Worm (Caenorhabditis elegans) whole organism, L1 larva: Measurements from ENCODE around the gene cth-1.

Source experiments
- C34B4.2 ChIP-seq: sonication (generic microtip); optimal IDR thresholded peaks from 2 replicates; lab custom pipeline; 2017; ENCODE audit warnings: mild to moderate bottlenecking, missing genetic modification characterization, missing compliant biosample characterization
- aly-2 ChIP-seq: fragments of 150-350 bp; optimal IDR thresholded peaks from 2 replicates; lab custom pipeline; 2014; ENCODE audit warnings: missing biosample characterization, missing genetic modification characterization
- ama-1 ChIP-seq: fragments of 150-350 bp; optimal IDR thresholded peaks from 2 replicates; lab custom pipeline; 2014
- ceh-82 ChIP-seq, 3 experiments: fragments of 150-350 bp in 1 of 3; sonication (generic microtip) in 2 of 3; optimal IDR thresholded peaks; 2 replicates each; lab custom pipeline; 2014 to 2017; ENCODE audit warnings: missing biosample characterization in 3 of 3, missing genetic modification characterization in 3 of 3
- ces-1 ChIP-seq: fragments of 150-350 bp; optimal IDR thresholded peaks from 2 replicates; lab custom pipeline; 2014; ENCODE audit warnings: missing biosample characterization, missing genetic modification reagents, missing genetic modification characterization
- dsc-1 ChIP-seq: sonication (generic microtip); optimal IDR thresholded peaks from 2 replicates; lab custom pipeline; 2016; ENCODE audit warnings: mild to moderate bottlenecking, missing genetic modification characterization, missing compliant biosample characterization
- efl-1 ChIP-seq, 4 experiments: fragments of 150-350 bp; optimal IDR thresholded peaks in 3 of 4; peaks in 1 of 4; 1 replicate in 1 of 4; 2 replicates in 3 of 4; lab custom pipeline; 2014; ENCODE audit warnings: missing biosample characterization in 2 of 4, missing genetic modification characterization in 2 of 4, missing genetic modification reagents in 2 of 4
- egl-27 ChIP-seq, 2 experiments: fragments of 150-350 bp in 1 of 2; sonication (generic microtip); optimal IDR thresholded peaks; 3 replicates each; lab custom pipeline; 2017 to 2018; ENCODE audit warnings: missing biosample characterization in 2 of 2, missing genetic modification characterization in 2 of 2, missing genetic modification reagents in 2 of 2
- ets-5 ChIP-seq: fragments of 200-800 bp; sonication (Bioruptor generic); IDR thresholded peaks from 2 replicates; pipeline ENCODE4 v1.3.6; 2022; ENCODE audit warnings: missing genetic modification characterization, missing compliant biosample characterization
- fkh-4 ChIP-seq: sonication (generic microtip); optimal IDR thresholded peaks from 2 replicates; lab custom pipeline; 2016; ENCODE audit warnings: missing compliant biosample characterization, missing genetic modification characterization, borderline replicate concordance
- grh-1 ChIP-seq: fragments of 200-800 bp; sonication (Bioruptor generic); IDR thresholded peaks from 2 replicates; pipeline ENCODE4 v1.3.6; 2022; ENCODE audit warnings: missing genetic modification reagents, missing genetic modification characterization, missing compliant biosample characterization
- hlh-4 ChIP-seq: sonication (generic microtip); optimal IDR thresholded peaks from 2 replicates; lab custom pipeline; 2016; ENCODE audit warnings: mild to moderate bottlenecking, missing genetic modification characterization, missing compliant biosample characterization
- isw-1 ChIP-seq: fragments of 200-800 bp; sonication (Bioruptor generic); IDR thresholded peaks from 2 replicates; pipeline ENCODE4 v1.3.6; 2022; ENCODE audit warnings: missing genetic modification characterization, missing compliant biosample characterization
- jun-1 ChIP-seq: fragments of 150-350 bp; optimal IDR thresholded peaks from 2 replicates; lab custom pipeline; 2014; ENCODE audit warnings: missing biosample characterization, missing genetic modification reagents, missing genetic modification characterization
- lin-13 ChIP-seq: fragments of 150-350 bp; optimal IDR thresholded peaks from 2 replicates; lab custom pipeline; 2014; ENCODE audit warnings: missing biosample characterization, missing genetic modification reagents, missing genetic modification characterization
- lin-35 ChIP-seq, 2 experiments: fragments of 150-350 bp; optimal IDR thresholded peaks; 2 replicates each; lab custom pipeline; 2014; ENCODE audit warnings: missing biosample characterization in 2 of 2, missing genetic modification characterization in 2 of 2, missing genetic modification reagents in 2 of 2
- mdl-1 ChIP-seq, 2 experiments: fragments of 150-350 bp; optimal IDR thresholded peaks; 2 replicates each; lab custom pipeline; 2014 to 2017; ENCODE audit warnings: missing biosample characterization in 2 of 2, missing genetic modification characterization in 2 of 2, inconsistent platforms in 1 of 2
- nhr-20 ChIP-seq: sonication (generic microtip); optimal IDR thresholded peaks from 2 replicates; lab custom pipeline; 2016; ENCODE audit warnings: mild to moderate bottlenecking, missing genetic modification characterization, missing compliant biosample characterization
- nhr-28 ChIP-seq: fragments of 150-350 bp; optimal IDR thresholded peaks from 2 replicates; lab custom pipeline; 2014; ENCODE audit warnings: missing biosample characterization, missing genetic modification characterization
- pqm-1 ChIP-seq: sonication (generic microtip); optimal IDR thresholded peaks from 3 replicates; lab custom pipeline; 2017; ENCODE audit warnings: missing biosample characterization, missing genetic modification characterization
- skn-1 ChIP-seq: fragments of 150-350 bp; optimal IDR thresholded peaks from 2 replicates; lab custom pipeline; 2014; ENCODE audit warnings: missing biosample characterization, missing genetic modification characterization
- snu-23 ChIP-seq: sonication (generic microtip); optimal IDR thresholded peaks from 2 replicates; lab custom pipeline; 2016; ENCODE audit warnings: missing genetic modification characterization, missing compliant biosample characterization
- sptf-1 ChIP-seq: fragments of 150-350 bp; optimal IDR thresholded peaks from 2 replicates; lab custom pipeline; 2014; ENCODE audit warnings: missing biosample characterization, missing genetic modification characterization
- swsn-7 ChIP-seq: sonication (generic microtip); optimal IDR thresholded peaks from 2 replicates; lab custom pipeline; 2016; ENCODE audit warnings: missing genetic modification characterization, missing compliant biosample characterization
- tlp-1 ChIP-seq: fragments of 150-350 bp; optimal IDR thresholded peaks from 2 replicates; lab custom pipeline; 2014; ENCODE audit warnings: missing biosample characterization, missing genetic modification characterization
- xbp-1 ChIP-seq: sonication (generic microtip); optimal IDR thresholded peaks from 2 replicates; lab custom pipeline; 2016; ENCODE audit warnings: missing genetic modification characterization, missing compliant biosample characterization
- zip-4 ChIP-seq: fragments of 200-800 bp; sonication (Bioruptor generic); optimal IDR thresholded peaks from 2 replicates; lab custom pipeline; 2018; ENCODE audit warnings: mild to moderate bottlenecking, missing genetic modification characterization, moderate library complexity, missing compliant biosample characterization

cth-1 gene

ce11 chrV:16100103-16100730, at the start of gene cth-1 (continued):
- TF ChIP-seq tlp-1: no peak
- TF ChIP-seq pqm-1: no peak
- no peak for TF ChIP-seq skn-1 (tag; lab: Kevin White, UChicago)

- TF ChIP-seq nhr-20 (tag; lab: Kevin White, UChicago) (no peak), jun-1 (tag; lab: Kevin White, UChicago) (no peak), swsn-7 (tag; lab: Kevin White, UChicago) (no peak), nhr-28 (tag; lab: Kevin White, UChicago) (no peak), lin-35 (GFP tag; optimal IDR thresholded peaks at IDR 0.05; lab: Kevin White, UChicago) (no peak), ets-5 (GFP tag; lab: Robert Waterston, UW) (no peak), ceh-82 (tag; optimal IDR thresholded peaks at IDR 0.05; lab: Kevin White, UChicago) (no peak), mdl-1 (tag; optimal IDR thresholded peaks at IDR 0.05; lab: Kevin White, UChicago) (no peak), aly-2 (tag; lab: Kevin White, UChicago) (no peak), sptf-1 (no peak), snu-23 (GFP tag; lab: Kevin White, UChicago) (no peak), fkh-4 (tag; lab: Kevin White, UChicago) (no peak)
Observed at ce11 chrV:16053373-16053772, 47.1 kb upstream of the cth-1 start, which contains the start of gene F14H3.3. Gene F14H3.3, minus strand, starts transcription at chrV:16053473.

DNA sequence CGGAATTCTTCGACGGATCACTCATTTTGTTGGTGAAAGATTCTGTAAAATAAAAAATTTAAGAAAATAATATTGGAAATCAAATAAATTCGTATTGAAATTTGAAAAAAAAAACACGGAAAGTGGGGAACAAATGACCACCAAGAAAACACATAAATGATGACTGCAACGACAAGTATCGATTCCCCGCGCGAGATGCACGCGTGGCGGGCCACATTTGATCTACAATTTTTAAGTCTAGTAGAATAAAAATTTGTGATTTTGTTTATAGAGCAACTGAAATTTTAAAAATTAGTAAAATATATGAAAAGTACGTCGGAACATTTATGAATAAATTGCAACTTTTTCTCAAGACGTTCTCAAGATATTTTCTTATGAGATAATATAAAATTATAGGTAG, 45.4 kb upstream of the cth-1 start, which contains the start of gene F14H3.4:
TSS of gene F14H3.4 (minus strand) at position 42 of the 400 bp plus-strand sequence.
- TF ChIP-seq ces-1 (GFP tag; lab: Kevin White, UChicago) (no peak), ama-1 (lab: Kevin White, UChicago) (no peak), nhr-20 (tag; lab: Kevin White, UChicago) (no peak), grh-1 (GFP tag; lab: Robert Waterston, UW) (no peak), snu-23 (GFP tag; lab: Kevin White, UChicago) (no peak), lin-35 (GFP tag; optimal IDR thresholded peaks at IDR 0.05; lab: Kevin White, UChicago) (no peak), zip-4 (GFP tag; lab: Kevin White, UChicago) (no peak), hlh-4 (tag; lab: Kevin White, UChicago) (no peak), egl-27 (tag; optimal IDR thresholded peaks at IDR 0.05; lab: Kevin White, UChicago) (no peak), pqm-1 (no peak), jun-1 (tag; lab: Kevin White, UChicago) (no peak), xbp-1 (tag; lab: Kevin White, UChicago) (no peak), swsn-7 (tag; lab: Kevin White, UChicago) (no peak)

ce11 chrV:16057010-16057463, 43.4 kb upstream of the cth-1 start, which contains the start of gene F14H3.5:
Gene F14H3.5, minus strand, starts transcription at chrV:16057060.
- TF ChIP-seq isw-1 (GFP tag; lab: Robert Waterston, UW) (no peak), jun-1 (tag; lab: Kevin White, UChicago) (no peak), efl-1 (optimal IDR thresholded peaks at IDR 0.05; lab: Kevin White, UChicago) (no peak), efl-1 (GFP tag; optimal IDR thresholded peaks at IDR 0.05 in 1 of 2; lab: Kevin White, UChicago) (peak in 1 of 2 experiments; percentile 12)

- TF ChIP-seq ets-5 (GFP tag; lab: Robert Waterston, UW): no peak
Observed at ce11 chrV:16058872-16059271, 41.6 kb upstream of the cth-1 start, which contains the start of gene F14H3.6. Gene F14H3.6, minus strand, starts transcription at chrV:16058893.

DNA sequence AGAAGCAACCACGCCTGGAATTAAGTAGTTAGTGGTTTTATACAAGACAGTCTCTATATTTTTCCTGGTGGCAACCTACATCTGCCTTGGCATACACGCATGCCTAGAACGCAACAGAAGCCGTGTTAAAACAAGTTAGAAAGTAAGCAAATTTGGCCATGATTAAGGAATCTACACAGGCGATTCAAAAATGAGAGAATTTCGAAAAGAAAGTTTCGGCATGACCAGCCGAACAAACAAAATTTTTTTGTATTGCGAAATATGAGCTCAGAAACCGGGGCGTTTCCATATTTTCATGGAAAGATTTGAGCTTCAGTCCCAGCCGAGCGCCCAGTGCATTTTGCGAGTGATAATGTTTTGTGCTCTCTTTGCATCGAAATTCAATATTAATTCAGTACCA, 40.3 kb upstream of the cth-1 start, which contains the start of gene F14H3.15:
TSS of gene F14H3.15 (minus strand) at position 101 of the 400 bp plus-strand sequence.
- TF ChIP-seq efl-1 (optimal IDR thresholded peaks at IDR 0.05; lab: Kevin White, UChicago) (no peak), efl-1 (GFP tag; optimal IDR thresholded peaks at IDR 0.05 in 1 of 2; lab: Kevin White, UChicago) (no peak), C34B4.2 (no peak), zip-4 (GFP tag; lab: Kevin White, UChicago) (no peak), lin-13 (GFP tag; lab: Kevin White, UChicago) (no peak), ets-5 (GFP tag; lab: Robert Waterston, UW) (no peak), tlp-1 (no peak), dsc-1 (tag; lab: Kevin White, UChicago) (no peak)
